Worm (Caenorhabditis elegans): ENCODE measurements around the gene Y7A5A.24.

DNA sequence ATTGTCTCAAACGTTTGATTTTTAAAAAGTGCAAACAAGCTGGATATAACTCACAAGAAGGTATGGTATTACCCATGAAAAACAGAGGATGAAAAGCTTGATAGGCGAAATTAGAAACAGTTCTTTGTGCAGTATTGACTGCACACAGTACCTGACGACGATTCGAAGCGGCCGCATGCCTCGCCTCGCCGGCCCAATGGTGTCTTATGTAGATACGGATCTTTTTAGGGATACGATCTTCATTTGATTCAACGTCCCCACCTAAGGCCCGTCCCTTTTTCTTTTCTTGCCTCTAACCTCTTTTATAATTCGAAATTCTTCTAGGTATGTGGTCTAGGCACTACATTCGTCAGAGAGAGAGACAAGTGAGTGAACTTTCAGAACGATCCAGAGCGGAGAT lies 15.8 kb downstream of the Y7A5A.24 start, which contains the start of gene bus-17:
- TF ChIP-seq nhr-25 (tag; optimal IDR thresholded peaks at IDR 0.05) (no peak), nhr-28 (tag; optimal IDR thresholded peaks at IDR 0.05) (no peak), elt-1 (tag; optimal IDR thresholded peaks at IDR 0.05) (no peak), lsy-12 (tag; optimal IDR thresholded peaks at IDR 0.05) (no peak), sea-2 (GFP tag; optimal IDR thresholded peaks at IDR 0.05) (no peak), zag-1 (tag; optimal IDR thresholded peaks at IDR 0.05) (no peak), snpc-4 (tag; optimal IDR thresholded peaks at IDR 0.05) (no peak), jun-1 (tag; optimal IDR thresholded peaks at IDR 0.05) (no peak)
